Worm (Caenorhabditis elegans) whole organism, L4 larva: ENCODE data around the gene F54E4.4.

Experiments used
- F10B5.3 ChIP-seq: sonication (generic microtip); optimal IDR thresholded peaks from 2 replicates; lab custom pipeline; 2016; ENCODE audit warnings: mild to moderate bottlenecking, missing genetic modification characterization, missing compliant biosample characterization
- F44E2.7 ChIP-seq: fragments of 200-800 bp; sonication (Bioruptor generic); IDR thresholded peaks from 2 replicates; pipeline ENCODE4 v2.1.2; 2022; ENCODE audit warnings: missing genetic modification characterization, missing compliant biosample characterization
- R02D3.7 ChIP-seq: fragments of 150-350 bp; sonication (generic microtip); optimal IDR thresholded peaks from 3 replicates; lab custom pipeline; 2014; ENCODE audit warnings: missing biosample characterization, missing genetic modification characterization
- T26A8.4 ChIP-seq: fragments of 200-800 bp; sonication (Bioruptor generic); IDR thresholded peaks from 2 replicates; pipeline ENCODE4 v1.3.6; 2022; ENCODE audit warnings: missing genetic modification characterization, missing compliant biosample characterization
- Y48G9A.11 ChIP-seq: fragments of 200-800 bp; sonication (Bioruptor generic); IDR thresholded peaks from 2 replicates; pipeline ENCODE4 v1.3.6; 2022; ENCODE audit warnings: missing genetic modification reagents, missing genetic modification characterization, missing compliant biosample characterization
- ZK337.2 ChIP-seq: fragments of 200-800 bp; sonication (Bioruptor generic); IDR thresholded peaks from 2 replicates; pipeline ENCODE4 v1.3.6; 2022; ENCODE audit warnings: missing genetic modification reagents, missing genetic modification characterization, missing compliant biosample characterization
- arid-1 ChIP-seq: fragments of 200-800 bp; sonication (Bioruptor generic); conservative IDR thresholded peaks from 2 replicates; pipeline ENCODE4 v1.3.6; 2022; ENCODE audit warnings: missing genetic modification reagents, missing genetic modification characterization, missing compliant biosample characterization
- ctbp-1 ChIP-seq: fragments of 200-800 bp; sonication (Bioruptor generic); IDR thresholded peaks from 2 replicates; pipeline ENCODE4 v1.3.6; 2022; ENCODE audit warnings: missing genetic modification reagents, missing genetic modification characterization, missing compliant biosample characterization
- daf-8 ChIP-seq: fragments of 200-800 bp; sonication (Bioruptor generic); IDR thresholded peaks from 2 replicates; pipeline ENCODE4 v1.3.6; 2022; ENCODE audit warnings: missing genetic modification characterization, missing compliant biosample characterization
- dmd-6 ChIP-seq: fragments of 200-800 bp; sonication (Bioruptor generic); IDR thresholded peaks from 2 replicates; pipeline ENCODE4 v1.3.6; 2022; ENCODE audit warnings: missing genetic modification reagents, missing genetic modification characterization, missing compliant biosample characterization
- dmd-8 ChIP-seq: fragments of 200-800 bp; sonication (Bioruptor generic); IDR thresholded peaks from 2 replicates; pipeline ENCODE4 v1.3.6; 2022; ENCODE audit warnings: missing genetic modification characterization, missing compliant biosample characterization
- dpl-1 ChIP-seq: fragments of 150-350 bp; optimal IDR thresholded peaks from 2 replicates; lab custom pipeline; 2014; ENCODE audit warnings: missing biosample characterization, missing genetic modification reagents, missing genetic modification characterization
- duxl-1 ChIP-seq: sonication (generic microtip); optimal IDR thresholded peaks from 2 replicates; lab custom pipeline; 2016; ENCODE audit warnings: mild to moderate bottlenecking, missing genetic modification characterization, moderate library complexity, missing compliant biosample characterization; ENCODE audit not compliant: poor library complexity
- egl-43 ChIP-seq: fragments of 200-800 bp; sonication (Bioruptor generic); IDR thresholded peaks from 2 replicates; pipeline ENCODE4 v1.3.6; 2022; ENCODE audit warnings: missing genetic modification reagents, missing genetic modification characterization, missing compliant biosample characterization
- fos-1 ChIP-seq: fragments of 150-350 bp; optimal IDR thresholded peaks from 2 replicates; lab custom pipeline; 2014; ENCODE audit warnings: missing biosample characterization, missing genetic modification characterization
- hif-1 ChIP-seq, 2 experiments: sonication (generic microtip); optimal IDR thresholded peaks; 2 replicates each; lab custom pipeline; 2016 to 2017; ENCODE audit warnings: missing compliant biosample characterization in 2 of 2, missing genetic modification characterization in 2 of 2, missing genetic modification reagents in 2 of 2, missing genotype in 2 of 2, mild to moderate bottlenecking in 1 of 2
- hlh-30 ChIP-seq: sonication (generic microtip); optimal IDR thresholded peaks from 2 replicates; lab custom pipeline; 2017; ENCODE audit warnings: antibody characterized with exemption, mild to moderate bottlenecking, missing genetic modification characterization, missing compliant biosample characterization; ENCODE audit not compliant: insufficient read depth
- jun-1 ChIP-seq: fragments of 150-350 bp; optimal IDR thresholded peaks from 2 replicates; lab custom pipeline; 2014; ENCODE audit warnings: missing biosample characterization, missing genetic modification reagents, missing genetic modification characterization
- lin-13 ChIP-seq: fragments of 150-350 bp; optimal IDR thresholded peaks from 2 replicates; lab custom pipeline; 2014; ENCODE audit warnings: missing biosample characterization, missing genetic modification reagents, missing genetic modification characterization
- lin-15B ChIP-seq: fragments of 150-350 bp; sonication (generic microtip); optimal IDR thresholded peaks from 3 replicates; lab custom pipeline; 2014; ENCODE audit warnings: missing biosample characterization, missing genetic modification characterization
- lin-39 ChIP-seq: fragments of 150-350 bp; optimal IDR thresholded peaks from 2 replicates; lab custom pipeline; 2014; ENCODE audit warnings: missing biosample characterization, missing genetic modification reagents, missing genetic modification characterization
- lir-3 ChIP-seq: sonication (generic microtip); optimal IDR thresholded peaks from 2 replicates; lab custom pipeline; 2016; ENCODE audit warnings: mild to moderate bottlenecking, missing genetic modification characterization, missing compliant biosample characterization
- mdl-1 ChIP-seq, 2 experiments: fragments of 150-350 bp in 1 of 2; sonication (generic microtip) in 1 of 2; optimal IDR thresholded peaks; 2 replicates each; lab custom pipeline; 2014 to 2017; ENCODE audit warnings: missing biosample characterization in 2 of 2, missing genetic modification characterization in 2 of 2
- mdt-29 ChIP-seq: fragments of 200-800 bp; sonication (Bioruptor generic); IDR thresholded peaks from 2 replicates; pipeline ENCODE4 v1.3.6; 2022; ENCODE audit warnings: missing genetic modification reagents, missing genetic modification characterization, missing compliant biosample characterization
- mep-1 ChIP-seq: fragments of 150-350 bp; sonication (generic microtip); optimal IDR thresholded peaks from 3 replicates; lab custom pipeline; 2014; ENCODE audit warnings: missing biosample characterization, missing genetic modification characterization
- nhr-102 ChIP-seq: sonication (generic microtip); optimal IDR thresholded peaks from 2 replicates; lab custom pipeline; 2016; ENCODE audit warnings: mild to moderate bottlenecking, missing genetic modification characterization, moderate library complexity, missing compliant biosample characterization
- nhr-11 ChIP-seq: fragments of 150-350 bp; optimal IDR thresholded peaks from 2 replicates; lab custom pipeline; 2014; ENCODE audit warnings: missing biosample characterization, missing genetic modification characterization
- nhr-41 ChIP-seq: fragments of 200-800 bp; sonication (Bioruptor generic); IDR thresholded peaks from 2 replicates; pipeline ENCODE4 v1.3.6; 2022; ENCODE audit warnings: missing genetic modification reagents, missing genetic modification characterization, missing compliant biosample characterization
- nhr-48 ChIP-seq: sonication (generic microtip); optimal IDR thresholded peaks from 2 replicates; lab custom pipeline; 2016; ENCODE audit warnings: mild to moderate bottlenecking, missing genetic modification characterization, missing compliant biosample characterization
- nhr-6 ChIP-seq: fragments of 150-350 bp; optimal IDR thresholded peaks from 2 replicates; lab custom pipeline; 2014; ENCODE audit warnings: missing biosample characterization, missing genetic modification characterization
- nhr-76 ChIP-seq: fragments of 150-350 bp; optimal IDR thresholded peaks from 2 replicates; lab custom pipeline; 2014; ENCODE audit warnings: missing biosample characterization, missing genetic modification characterization
- pqm-1 ChIP-seq: sonication (generic microtip); optimal IDR thresholded peaks from 2 replicates; lab custom pipeline; 2017; ENCODE audit warnings: missing biosample characterization, missing genetic modification characterization
- set-16 ChIP-seq: fragments of 200-800 bp; sonication (Bioruptor generic); IDR thresholded peaks from 2 replicates; pipeline ENCODE4 v1.3.6; 2022; ENCODE audit warnings: missing genetic modification reagents, missing genetic modification characterization, missing compliant biosample characterization
- snpc-1.2 ChIP-seq: fragments of 200-800 bp; sonication (Bioruptor generic); IDR thresholded peaks from 2 replicates; pipeline ENCODE4 v1.3.6; 2022; ENCODE audit warnings: missing genetic modification reagents, missing genetic modification characterization, missing compliant biosample characterization
- zfp-2 ChIP-seq: sonication (generic microtip); optimal IDR thresholded peaks from 2 replicates; lab custom pipeline; 2016; ENCODE audit warnings: mild to moderate bottlenecking, missing genetic modification characterization, missing compliant biosample characterization
- zfp-3 ChIP-seq: fragments of 200-800 bp; sonication (Bioruptor generic); conservative IDR thresholded peaks from 2 replicates; pipeline ENCODE4 v1.3.6; 2022; ENCODE audit warnings: missing genetic modification reagents, missing genetic modification characterization, missing compliant biosample characterization
- ztf-7 ChIP-seq: fragments of 150-350 bp; optimal IDR thresholded peaks from 2 replicates; lab custom pipeline; 2014; ENCODE audit warnings: missing biosample characterization, missing genetic modification characterization

The F54E4.4 gene

DNA sequence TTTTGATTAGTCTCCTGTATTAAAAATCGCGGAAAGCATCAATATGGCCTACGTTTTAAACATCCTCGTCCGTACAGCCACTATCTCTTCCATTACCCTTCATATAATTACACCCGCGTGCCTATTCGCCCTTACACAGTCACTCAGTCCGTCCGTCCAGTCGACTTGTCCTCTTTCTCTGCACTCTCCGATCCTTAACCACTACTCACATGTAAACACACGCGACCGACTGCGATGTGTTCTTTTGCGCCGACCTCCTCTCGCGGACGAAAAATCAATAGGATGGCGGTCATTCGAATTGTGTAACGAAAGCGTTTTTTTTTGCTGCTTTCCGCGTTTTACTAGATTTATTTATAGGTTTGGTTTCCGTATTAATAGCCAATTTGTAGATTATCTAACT lies 42.6 kb downstream of the F54E4.4 start, which contains the start of gene eor-2 (continued):
- TF ChIP-seq Y48G9A.11 (GFP tag; lab: Robert Waterston, UW): no peak
- no peak for TF ChIP-seq R02D3.7 (tag; lab: Kevin White, UChicago)
- no peak for TF ChIP-seq lir-3
- TF ChIP-seq fos-1: no peak
- peak; percentile 82 for TF ChIP-seq arid-1 (GFP tag; lab: Robert Waterston, UW)
- TF ChIP-seq dmd-6 (GFP tag; lab: Robert Waterston, UW): peak; percentile 82
- TF ChIP-seq set-16: peak; percentile 32; the same call in 1 of the 2 replicates
- 0 out of 2 replicates have a peak, but pooled peaks have one; percentile 27 for TF ChIP-seq dmd-8 (GFP tag; lab: Robert Waterston, UW)
- no peak; the same call in 1 of the 2 replicates for TF ChIP-seq T26A8.4
- peak; percentile 83 for TF ChIP-seq mep-1
- 0 out of 2 replicates have a peak, but pooled peaks have one; percentile 53 for TF ChIP-seq nhr-41 (GFP tag; lab: Robert Waterston, UW)
- TF ChIP-seq nhr-11 (tag; lab: Kevin White, UChicago): peak; percentile 37
- no peak for TF ChIP-seq ZK337.2 (GFP tag; lab: Robert Waterston, UW)
- TF ChIP-seq dpl-1: peak; percentile 59
- peak; percentile 71; the same call in 1 of the 2 replicates for TF ChIP-seq ctbp-1 (GFP tag; lab: Robert Waterston, UW)
- TF ChIP-seq lin-39 (tag; lab: Kevin White, UChicago): no peak
- peak; percentile 85 to 99 for TF ChIP-seq mdl-1 (tag; optimal IDR thresholded peaks at IDR 0.05; lab: Kevin White, UChicago)
- TF ChIP-seq hif-1 (tag; optimal IDR thresholded peaks at IDR 0.05; lab: Kevin White, UChicago): peak in 1 of 2 experiments; percentile 58
- TF ChIP-seq duxl-1: no peak
- no peak for TF ChIP-seq nhr-76 (tag; lab: Kevin White, UChicago)
- peak; percentile 41 for TF ChIP-seq pqm-1 (tag; lab: Kevin White, UChicago)
- no peak for TF ChIP-seq F44E2.7 (GFP tag; lab: Robert Waterston, UW)
- no peak for TF ChIP-seq F10B5.3
- peak; percentile 87 for TF ChIP-seq nhr-6 (tag; lab: Kevin White, UChicago)

DNA sequence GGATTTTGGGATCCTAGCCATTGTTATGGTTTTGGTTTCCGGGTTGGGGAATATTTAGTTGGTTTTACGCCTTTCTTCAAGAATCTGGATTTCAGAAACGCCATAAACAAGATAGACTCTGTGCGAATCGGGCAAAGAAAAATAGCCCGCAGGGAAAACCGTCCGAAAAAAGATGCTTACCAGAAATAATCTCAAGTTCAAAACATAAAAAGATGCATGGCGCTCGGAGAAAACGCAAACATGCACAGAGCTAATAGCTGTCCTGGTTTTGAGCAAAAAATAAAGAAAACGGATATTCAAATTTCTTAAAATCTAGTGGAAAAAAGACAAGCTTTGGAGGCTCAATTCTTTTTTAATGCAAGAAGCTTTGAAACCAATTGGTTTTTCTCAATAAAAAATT lies 46.0 kb downstream of the F54E4.4 start, which contains the start of gene C44H4.6:
Gene C44H4.6 (minus strand): TSS at position 101 of the 400 bp plus-strand sequence.
- no peak for TF ChIP-seq lin-13 (GFP tag; lab: Kevin White, UChicago)
- TF ChIP-seq dmd-8 (GFP tag; lab: Robert Waterston, UW): no peak
- TF ChIP-seq nhr-6 (tag; lab: Kevin White, UChicago): no peak
- TF ChIP-seq zfp-3 (GFP tag; lab: Robert Waterston, UW): no peak
- no peak for TF ChIP-seq lin-15B (tag; lab: Kevin White, UChicago)
- TF ChIP-seq arid-1 (GFP tag; lab: Robert Waterston, UW): no peak
- TF ChIP-seq hlh-30 (tag; lab: Kevin White, UChicago): no peak
- no peak for TF ChIP-seq F44E2.7 (GFP tag; lab: Robert Waterston, UW)

DNA sequence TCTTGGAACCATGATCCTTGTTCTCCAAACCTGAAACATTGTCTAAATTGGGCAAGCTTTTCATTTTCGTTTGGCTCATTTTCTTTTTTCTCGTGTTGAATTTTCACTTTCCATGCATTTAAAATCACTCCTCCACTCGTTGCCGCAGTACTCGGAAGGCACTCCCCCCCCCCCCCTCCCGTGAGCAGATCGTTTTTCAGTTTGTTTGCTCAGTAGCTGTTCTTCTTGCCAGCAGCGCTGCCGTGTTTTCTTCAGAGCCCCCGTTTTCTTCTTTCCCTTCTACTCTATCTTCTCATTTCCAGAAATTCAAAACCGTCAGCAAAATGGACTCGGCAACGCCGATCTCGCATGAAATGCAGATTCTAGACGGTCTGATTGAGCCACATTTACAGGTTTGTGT lies 50.5 kb downstream of the F54E4.4 start, which contains the start of gene C44H4.8:
Gene C44H4.8 (plus strand): TSS at position 301 of the 400 bp plus-strand sequence.
- no peak for TF ChIP-seq snpc-1.2
- TF ChIP-seq jun-1 (tag; lab: Kevin White, UChicago): no peak
- no peak for TF ChIP-seq zfp-2 (tag; lab: Kevin White, UChicago)
- TF ChIP-seq mdt-29: no peak
- TF ChIP-seq nhr-48 (tag; lab: Kevin White, UChicago): no peak
- TF ChIP-seq nhr-102 (tag; lab: Kevin White, UChicago): no peak
- no peak for TF ChIP-seq daf-8 (GFP tag; lab: Robert Waterston, UW)
- TF ChIP-seq ztf-7 (tag; lab: Kevin White, UChicago): no peak
- TF ChIP-seq egl-43: no peak
- no peak for TF ChIP-seq nhr-41 (GFP tag; lab: Robert Waterston, UW)
